Fruit fly (Drosophila melanogaster) Kc167 (cell line): ENCODE measurements around the gene CG5592.

Experiments used
- Myc ChIP-seq: fragments of >200 bp; optimal IDR thresholded peaks from 2 replicates; lab custom pipeline; 2017; ENCODE audit warnings: missing external identifiers
- Sin3A ChIP-seq: fragments of >200 bp; optimal IDR thresholded peaks from 2 replicates; lab custom pipeline; 2018; ENCODE audit warnings: missing external identifiers
- h ChIP-seq: fragments of >200 bp; optimal IDR thresholded peaks from 3 replicates; lab custom pipeline; 2018; ENCODE audit warnings: missing external identifiers
- insv ChIP-seq: fragments of >200 bp; optimal IDR thresholded peaks from 3 replicates; lab custom pipeline; 2018; ENCODE audit warnings: missing external identifiers
- psq ChIP-seq: fragments of >200 bp; optimal IDR thresholded peaks from 2 replicates; lab custom pipeline; 2017; ENCODE audit warnings: missing external identifiers
- ttk ChIP-seq: sonication (Bioruptor generic); optimal IDR thresholded peaks from 2 replicates; lab custom pipeline; 2017; ENCODE audit warnings: missing external identifiers

The CG5592 gene

DNA sequence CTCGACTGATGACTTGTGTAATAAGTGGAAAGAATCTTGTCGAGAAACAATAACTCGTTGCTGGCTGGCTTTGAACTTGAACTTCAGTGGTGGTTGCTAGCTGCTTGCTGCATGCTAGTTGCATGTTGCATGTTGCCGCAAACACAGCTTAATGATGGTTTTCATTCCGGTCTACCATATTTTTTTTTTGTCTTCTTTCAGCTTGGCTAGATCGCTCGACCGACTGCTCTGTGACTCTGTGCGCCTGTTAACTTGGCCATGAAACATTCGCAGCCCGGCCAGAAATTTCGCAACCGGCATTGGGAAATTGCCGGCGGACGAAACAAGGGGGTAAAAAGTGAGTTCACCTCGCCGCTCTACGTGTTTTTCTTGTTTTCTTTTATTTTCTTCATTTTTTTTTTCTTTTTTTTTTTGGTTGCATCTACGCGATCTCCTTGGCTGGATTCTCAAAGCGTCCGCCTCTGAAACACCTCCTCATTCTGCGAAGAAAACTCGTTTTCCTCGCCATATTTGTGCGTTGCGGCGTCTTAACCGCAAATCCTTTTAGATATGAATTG, 46.0 kb downstream of the CG5592 start:
- no peak for TF ChIP-seq ttk (lab: Kevin White, UChicago)
- no peak for TF ChIP-seq h (lab: Kevin White, UChicago)
- no peak for TF ChIP-seq psq (lab: Kevin White, UChicago)
- no peak for TF ChIP-seq Myc (lab: Kevin White, UChicago)
- no peak for TF ChIP-seq insv
- TF ChIP-seq Sin3A (lab: Kevin White, UChicago): no peak

DNA sequence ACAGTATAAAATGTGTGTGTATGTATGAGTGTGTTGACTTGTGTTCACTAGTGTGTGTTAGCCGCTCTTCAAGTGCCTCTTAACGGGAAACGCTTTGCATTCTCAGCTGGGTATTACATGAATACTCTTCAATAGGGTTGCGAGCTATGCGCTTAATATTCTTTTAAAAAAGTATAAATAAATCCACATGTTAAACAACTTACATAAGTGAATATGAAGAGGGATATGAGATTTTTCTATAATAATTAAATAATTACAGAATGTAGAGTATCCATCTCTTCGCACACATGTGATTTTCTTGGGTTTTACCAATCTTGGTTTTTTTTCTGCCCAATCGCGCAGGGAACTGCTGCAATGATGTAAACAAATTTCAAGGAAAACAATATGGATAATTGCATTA, 48.1 kb downstream of the CG5592 start:
- TF ChIP-seq insv: no peak
- no peak for TF ChIP-seq Myc (lab: Kevin White, UChicago)
- TF ChIP-seq h (lab: Kevin White, UChicago): no peak
- no peak for TF ChIP-seq ttk (lab: Kevin White, UChicago)
- no peak for TF ChIP-seq Sin3A (lab: Kevin White, UChicago)
- TF ChIP-seq psq (lab: Kevin White, UChicago): no peak

dm6 chr3L:5947110-5947731, 49.8 kb downstream of the CG5592 start:
- TF ChIP-seq Myc (lab: Kevin White, UChicago) (no peak), ttk (lab: Kevin White, UChicago) (no peak), h (lab: Kevin White, UChicago) (no peak), Sin3A (lab: Kevin White, UChicago) (no peak), insv (no peak), psq (lab: Kevin White, UChicago) (no peak)
